Fruit fly (Drosophila melanogaster) whole organism: ENCODE data around the gene tws.
A peak's percentile ranks its signal among the peaks of the same experiment; 100 is the strongest.

Experiments used
- CG8478 ChIP-seq: fragments of >200 bp; optimal IDR thresholded peaks from 2 replicates; lab custom pipeline; 2018; ENCODE audit warnings: inconsistent platforms
- Dll ChIP-seq: fragments of >200 bp; optimal IDR thresholded peaks from 2 replicates; lab custom pipeline; 2017
- EcR ChIP-seq, 2 experiments: fragments of >200 bp; optimal IDR thresholded peaks; 2 replicates each; lab custom pipeline; 2017; ENCODE audit warnings: missing biosample characterization in 2 of 2, missing genetic modification characterization in 2 of 2, missing genetic modification reagents in 2 of 2
- pan ChIP-seq: fragments of >200 bp; optimal IDR thresholded peaks from 2 replicates; lab custom pipeline; 2017
- psq ChIP-seq: fragments of >200 bp; optimal IDR thresholded peaks from 2 replicates; lab custom pipeline; 2017
- usp ChIP-seq: fragments of >200 bp; optimal IDR thresholded peaks from 2 replicates; lab custom pipeline; 2017; ENCODE audit warnings: missing biosample characterization, missing genetic modification characterization, mixed read lengths

The tws gene

DNA sequence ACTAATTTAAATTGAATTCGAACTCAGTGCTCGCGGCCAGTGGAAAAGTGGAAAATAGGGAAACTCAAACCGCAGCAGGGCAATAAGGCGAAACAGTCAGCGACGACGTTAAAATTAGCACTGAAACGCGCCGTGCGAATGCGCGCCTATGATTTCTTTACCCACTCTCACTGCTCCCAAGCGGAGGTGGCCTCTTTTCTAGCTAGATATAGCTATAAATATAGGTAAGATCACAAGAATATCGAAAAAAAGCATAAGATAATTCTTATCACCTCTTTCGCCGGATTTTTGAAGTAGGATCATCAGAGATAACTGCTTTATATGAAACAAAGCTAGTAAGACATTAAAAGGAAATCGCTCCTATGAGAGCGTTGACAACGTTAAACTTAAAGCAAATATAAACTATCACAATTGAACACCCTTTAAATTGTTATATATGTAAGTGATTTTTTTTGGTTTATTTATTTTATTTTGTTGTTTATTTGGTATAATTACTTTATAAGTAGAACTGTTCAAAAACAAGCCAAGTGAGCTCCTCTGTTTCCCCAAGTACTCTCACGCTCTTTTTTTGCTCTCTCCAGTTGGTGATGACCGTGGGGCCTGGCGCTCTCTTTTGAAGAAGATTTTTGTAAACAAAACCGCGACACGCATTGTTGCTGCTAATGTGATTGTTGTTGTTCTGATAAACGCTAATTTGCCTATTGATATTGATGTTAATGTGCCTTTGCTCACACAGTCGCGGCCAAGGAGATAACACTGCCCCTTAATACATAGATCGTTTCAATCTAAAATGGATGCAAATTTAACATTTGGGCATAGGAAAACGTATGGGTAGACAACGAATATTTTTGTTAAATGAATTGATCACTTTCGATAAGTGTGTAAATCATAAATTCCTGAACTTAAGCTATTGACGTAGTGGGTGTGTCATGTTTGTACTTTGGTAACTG is at the start of gene tws:
Gene tws (minus strand): TSS at position 124 of the 950 bp plus-strand sequence.
- TF ChIP-seq pan (lab: Kevin White, UChicago) (no peak), psq (lab: Kevin White, UChicago) (no peak), EcR (GFP tag; optimal IDR thresholded peaks at IDR 0.05; lab: Kevin White, UChicago) (no peak), usp (no peak), Dll (lab: Kevin White, UChicago) (no peak), CG8478 (lab: Kevin White, UChicago) (no peak)

DNA sequence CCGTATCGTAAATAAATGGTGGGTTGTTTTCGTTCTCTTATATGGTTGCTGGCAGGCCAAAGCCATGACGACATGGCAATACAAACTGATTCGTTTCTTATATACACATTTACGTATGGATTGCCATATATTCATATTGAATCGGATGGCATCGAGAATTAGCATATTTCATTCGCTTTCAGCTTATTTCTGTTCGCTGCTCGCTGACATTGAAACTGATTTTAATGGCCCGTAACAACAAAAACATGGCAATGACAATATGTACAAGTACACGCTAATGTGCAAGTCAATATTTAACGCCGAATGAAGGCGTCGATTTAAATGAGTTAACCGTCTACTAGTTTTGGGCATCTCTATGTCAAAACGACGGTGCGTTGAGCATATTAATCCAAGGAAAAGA is 46.4 kb upstream of the tws start:
- no peak for TF ChIP-seq EcR (GFP tag; optimal IDR thresholded peaks at IDR 0.05; lab: Kevin White, UChicago)
- no peak for TF ChIP-seq usp
- TF ChIP-seq CG8478 (lab: Kevin White, UChicago) = no peak
- TF ChIP-seq pan (lab: Kevin White, UChicago) = no peak
- no peak for TF ChIP-seq psq (lab: Kevin White, UChicago)
- no peak for TF ChIP-seq Dll (lab: Kevin White, UChicago)

DNA sequence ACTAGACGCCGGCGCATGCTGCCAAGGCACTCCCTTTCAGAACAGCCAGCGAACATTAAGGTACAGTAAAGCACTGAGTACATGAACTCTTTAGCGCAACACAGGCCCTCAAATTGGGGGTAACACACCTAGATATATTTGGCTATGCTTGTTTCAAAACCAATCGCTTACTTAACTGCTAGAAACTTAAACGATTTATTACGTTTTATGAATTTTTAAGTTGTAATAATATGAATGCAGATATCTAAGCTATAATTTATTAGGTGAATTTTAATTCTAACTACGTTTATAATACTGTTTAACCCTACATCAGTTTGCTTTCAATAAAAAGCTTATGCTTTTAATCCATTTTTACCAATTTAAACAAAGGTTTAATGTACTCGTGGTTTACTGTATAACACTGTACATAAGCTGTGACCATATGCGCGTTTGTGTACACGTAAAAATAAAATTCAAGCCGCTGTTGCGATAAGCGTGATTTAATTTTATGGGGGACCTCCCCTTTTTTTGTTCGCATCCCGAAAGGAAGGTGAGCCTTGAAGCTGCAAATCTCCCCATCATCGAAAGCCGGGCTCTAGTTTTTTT is 37.4 kb upstream of the tws start:
- no peak for TF ChIP-seq psq (lab: Kevin White, UChicago)
- TF ChIP-seq usp = no peak
- TF ChIP-seq EcR (GFP tag; optimal IDR thresholded peaks at IDR 0.05; lab: Kevin White, UChicago) = no peak
- TF ChIP-seq Dll (lab: Kevin White, UChicago) = no peak
- no peak for TF ChIP-seq pan (lab: Kevin White, UChicago)
- TF ChIP-seq CG8478 (lab: Kevin White, UChicago) = no peak

DNA sequence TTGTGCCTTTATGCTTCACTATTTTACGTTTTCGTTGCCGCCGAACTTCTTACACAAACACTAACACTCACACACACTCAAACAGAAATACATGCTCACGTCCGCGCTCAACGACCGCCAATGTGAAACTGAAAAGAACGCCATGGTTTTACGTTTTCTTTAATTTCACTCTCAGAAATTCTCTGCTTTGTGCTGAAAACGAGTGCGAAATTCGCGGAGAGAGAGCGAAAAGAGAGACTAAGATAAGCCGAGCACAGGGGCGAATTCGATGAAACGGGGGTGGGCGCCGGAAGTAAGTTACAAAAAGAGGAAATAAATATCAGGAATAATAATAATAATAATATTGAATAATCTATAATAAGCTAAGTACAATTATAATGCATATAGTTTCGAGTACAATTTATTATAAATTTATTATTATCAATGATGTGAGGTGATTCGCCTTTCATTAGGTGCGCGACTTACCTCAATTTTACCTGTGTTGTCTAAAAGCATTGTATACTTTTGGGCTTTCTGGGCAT is 30.8 kb upstream of the tws start, which contains the start of gene Best1:
Gene Best1 (minus strand): TSS at position 132 of the 521 bp plus-strand sequence.
- TF ChIP-seq pan (lab: Kevin White, UChicago) = no peak
- no peak for TF ChIP-seq CG8478 (lab: Kevin White, UChicago)
- TF ChIP-seq usp = no peak
- no peak for TF ChIP-seq psq (lab: Kevin White, UChicago)
- TF ChIP-seq Dll (lab: Kevin White, UChicago) = no peak
- TF ChIP-seq EcR (GFP tag; optimal IDR thresholded peaks at IDR 0.05; lab: Kevin White, UChicago) = no peak

DNA sequence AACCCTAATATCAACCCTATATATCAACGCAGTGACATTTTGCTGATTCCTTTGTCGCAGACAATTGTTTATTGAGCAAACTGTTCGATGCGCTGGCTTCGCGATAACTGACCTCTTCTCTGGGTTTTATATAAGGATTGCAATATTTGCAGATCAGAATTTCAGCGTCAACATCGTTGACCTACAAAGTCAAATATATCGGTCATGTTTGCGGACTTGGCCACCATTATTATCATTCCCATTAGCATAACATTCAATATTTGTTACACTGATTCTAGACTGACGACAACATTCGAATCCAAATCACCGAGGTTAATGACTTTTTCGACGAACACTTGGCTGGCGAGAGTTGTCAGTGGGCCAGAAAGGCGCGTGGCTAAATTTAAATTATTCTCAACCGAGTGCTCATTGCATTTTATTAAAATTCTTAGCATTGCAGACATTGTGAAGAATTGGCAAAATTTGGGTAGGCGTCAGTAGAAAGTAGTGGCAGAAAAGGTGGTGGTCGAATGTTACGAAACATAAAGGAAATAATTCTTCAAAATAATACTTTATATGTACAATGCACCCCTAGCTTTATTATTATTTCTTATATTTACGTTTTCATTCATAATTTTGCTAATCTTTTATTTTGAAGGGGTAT is 29.7 kb upstream of the tws start:
- no peak for TF ChIP-seq psq (lab: Kevin White, UChicago)
- TF ChIP-seq usp = no peak
- peak in 1 of 2 experiments; percentile 70 for TF ChIP-seq EcR (GFP tag; optimal IDR thresholded peaks at IDR 0.05; lab: Kevin White, UChicago)

DNA sequence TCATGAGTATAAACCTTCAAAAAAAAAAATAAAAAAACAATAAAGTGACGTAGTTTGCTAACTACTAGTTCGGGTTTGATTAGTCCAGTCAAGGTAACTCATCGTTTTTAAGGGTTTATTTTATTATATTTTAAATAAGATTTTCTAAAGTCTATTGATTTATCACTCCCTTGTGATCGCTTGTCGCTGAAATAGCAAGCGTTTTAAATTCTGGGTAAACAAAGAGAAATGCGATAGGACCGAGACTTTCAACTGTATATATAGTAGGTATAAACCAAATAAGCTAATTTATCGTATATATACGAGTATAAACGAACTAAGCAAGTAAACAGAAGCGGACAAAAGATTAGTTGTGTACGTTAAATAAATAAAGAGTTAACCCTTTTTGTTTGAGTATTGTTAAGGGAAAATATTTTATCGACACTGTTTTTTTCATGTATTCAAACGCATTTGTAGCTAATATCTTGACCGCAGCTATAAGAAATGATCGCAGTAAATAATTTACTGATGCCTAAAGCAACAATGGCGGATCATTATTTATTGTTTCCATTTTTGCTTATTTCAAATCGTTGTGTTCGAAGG is 29.0 kb upstream of the tws start:
- TF ChIP-seq psq (lab: Kevin White, UChicago) (no peak), usp (no peak), Dll (lab: Kevin White, UChicago) (no peak)

DNA sequence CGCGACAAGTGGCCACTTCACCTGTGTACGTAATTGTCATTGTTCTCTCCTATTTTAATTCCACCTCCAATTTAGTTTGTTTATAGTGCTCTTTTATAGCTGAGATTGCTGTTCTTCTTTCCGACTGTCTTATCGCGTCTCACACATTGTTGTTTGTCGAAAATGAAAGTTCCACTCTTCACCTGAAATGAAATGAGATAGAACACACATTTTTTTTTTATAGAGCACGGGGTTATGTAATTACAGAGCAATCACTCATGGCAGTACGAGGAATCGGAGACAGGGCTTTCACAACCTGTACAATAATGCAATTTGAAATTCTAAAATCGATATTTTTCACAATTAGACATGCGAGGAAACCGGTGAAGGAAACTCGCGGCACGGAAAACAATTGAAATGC is 27.7 kb upstream of the tws start:
- no peak for TF ChIP-seq CG8478 (lab: Kevin White, UChicago)
- no peak for TF ChIP-seq psq (lab: Kevin White, UChicago)
- no peak for TF ChIP-seq usp
- TF ChIP-seq Dll (lab: Kevin White, UChicago) = no peak
- TF ChIP-seq pan (lab: Kevin White, UChicago) = no peak
- no peak for TF ChIP-seq EcR (GFP tag; optimal IDR thresholded peaks at IDR 0.05; lab: Kevin White, UChicago)

DNA sequence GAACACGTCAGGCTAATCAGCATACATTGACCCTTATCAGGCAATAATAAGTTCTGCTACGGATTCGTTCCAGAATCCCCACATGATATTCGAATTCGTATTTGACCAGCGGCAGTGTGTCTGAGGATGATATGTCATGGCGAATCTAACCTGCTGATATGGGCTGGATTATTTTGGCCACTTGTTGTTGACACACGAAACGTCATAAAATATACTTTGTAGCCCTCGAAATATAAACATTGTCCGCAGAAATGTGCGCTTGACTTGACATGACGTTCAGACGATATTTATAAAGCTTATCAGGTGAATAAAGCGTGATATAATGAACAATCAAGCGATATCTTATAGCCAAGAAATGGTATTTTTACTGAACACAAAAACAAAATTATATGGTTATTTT is 26.8 kb upstream of the tws start:
- TF ChIP-seq psq (lab: Kevin White, UChicago) (no peak), usp (no peak), pan (lab: Kevin White, UChicago) (no peak), Dll (lab: Kevin White, UChicago) (no peak), CG8478 (lab: Kevin White, UChicago) (no peak), EcR (GFP tag; optimal IDR thresholded peaks at IDR 0.05; lab: Kevin White, UChicago) (no peak)

DNA sequence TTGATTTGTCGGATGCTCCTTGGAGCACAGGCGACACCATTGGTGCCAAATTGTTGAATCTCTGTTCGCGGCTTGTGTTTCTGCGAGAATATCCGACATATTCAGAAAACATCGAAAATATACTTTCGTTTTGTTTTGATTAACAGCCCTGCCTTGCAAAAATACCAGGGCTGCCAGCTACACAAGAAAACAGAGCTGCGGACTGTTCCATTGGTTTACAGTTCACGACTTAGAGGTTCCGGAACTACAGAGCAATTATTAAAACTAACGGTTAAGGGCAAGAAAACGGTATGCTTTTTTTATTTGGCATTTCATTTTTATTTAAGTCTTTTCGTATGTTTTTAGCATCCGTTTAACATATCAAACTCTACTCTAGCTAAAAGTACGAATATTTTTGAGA is 21.6 kb upstream of the tws start, which contains the start of gene CG6254:
Gene CG6254 (minus strand): TSS at position 169 of the 400 bp plus-strand sequence.
- TF ChIP-seq pan (lab: Kevin White, UChicago) (no peak), psq (lab: Kevin White, UChicago) (no peak)

DNA sequence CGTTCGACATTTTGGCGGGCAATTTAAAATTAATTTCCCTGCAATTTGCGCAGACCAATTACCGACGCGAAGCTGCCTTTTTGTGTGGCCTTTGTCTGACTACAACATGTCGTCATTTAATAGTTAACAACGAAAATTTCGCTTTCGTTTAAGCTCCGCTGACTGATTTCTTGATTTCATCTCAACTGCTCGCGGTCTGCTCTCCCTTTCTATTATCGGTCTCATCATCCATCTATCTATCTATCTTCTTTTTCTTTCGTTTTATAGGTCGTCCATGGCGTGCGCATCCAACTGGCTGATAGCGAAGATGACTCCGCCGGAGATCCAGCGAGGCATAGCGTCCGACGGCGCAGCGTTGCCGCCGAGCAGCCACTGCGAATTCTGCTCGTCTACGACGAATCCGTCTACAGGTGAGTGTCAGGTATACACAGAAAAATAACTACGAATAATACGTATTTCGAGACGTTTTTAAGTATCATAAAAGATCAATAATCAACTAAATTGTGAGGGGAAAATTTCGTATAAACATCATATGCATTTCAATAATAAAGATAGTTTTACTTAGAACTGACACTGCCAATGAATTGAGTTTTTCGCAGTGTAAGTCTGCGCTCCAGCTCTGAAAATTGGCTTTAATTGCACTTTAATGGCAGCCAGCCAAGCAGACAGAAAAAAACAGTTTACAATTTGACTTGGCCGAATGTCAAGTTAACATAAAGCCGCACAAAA is 14.5 kb upstream of the tws start:
- TF ChIP-seq usp (no peak), Dll (lab: Kevin White, UChicago) (no peak), CG8478 (lab: Kevin White, UChicago) (no peak), EcR (GFP tag; optimal IDR thresholded peaks at IDR 0.05; lab: Kevin White, UChicago) (no peak), pan (lab: Kevin White, UChicago) (no peak), psq (lab: Kevin White, UChicago) (no peak)
